Fruit fly (Drosophila melanogaster): ENCODE measurements around the gene JhI-21.

- TF ChIP-seq dac (GFP tag; optimal IDR thresholded peaks at IDR 0.05) (no peak), CG8119 (GFP tag; IDR thresholded peaks at IDR 0.05) (no peak), lz (GFP tag; optimal IDR thresholded peaks at IDR 0.05) (no peak)
These were observed 36.9 kb upstream of the JhI-21 start for dm6 chr2L:12092719-12093118.
